Fruit fly (Drosophila melanogaster) whole organism, embryonic: Measurements from ENCODE around the gene Dr.

Experiments
- Awh ChIP-seq: fragments of 200-800 bp; sonication (Bioruptor generic); IDR thresholded peaks from 2 replicates; pipeline ENCODE4, ENCODE4 v1.3.6; 2022; ENCODE audit warnings: missing biosample characterization, missing genetic modification characterization
- Bdp1 ChIP-seq: fragments of 200-800 bp; sonication (Bioruptor generic); optimal IDR thresholded peaks from 3 replicates; lab custom pipeline; 2016; ENCODE audit warnings: missing biosample characterization, missing genetic modification characterization
- Blimp-1 ChIP-seq: fragments of 200-800 bp; sonication (Bioruptor generic); optimal IDR thresholded peaks from 3 replicates; lab custom pipeline; 2018; ENCODE audit warnings: missing biosample characterization, missing genetic modification characterization, mild to moderate bottlenecking, moderate library complexity, missing genetic modification reagents
- Bteb2 ChIP-seq: fragments of 200-800 bp; sonication (Bioruptor generic); optimal IDR thresholded peaks from 2 replicates; lab custom pipeline; 2016; ENCODE audit warnings: missing biosample characterization, missing genetic modification characterization
- C15 ChIP-seq: fragments of 200-800 bp; sonication (Bioruptor generic); IDR thresholded peaks from 3 replicates; pipeline ENCODE4 v1.3.6; 2022; ENCODE audit warnings: missing biosample characterization, missing genetic modification characterization
- CG10267 ChIP-seq: fragments of 200-800 bp; sonication (Bioruptor generic); optimal IDR thresholded peaks from 2 replicates; lab custom pipeline; 2018; ENCODE audit warnings: missing biosample characterization, mild to moderate bottlenecking, missing genetic modification characterization, moderate library complexity
- CG10565 ChIP-seq: fragments of 200-800 bp; sonication (Bioruptor generic); optimal IDR thresholded peaks from 3 replicates; lab custom pipeline; 2016; ENCODE audit warnings: missing biosample characterization, mild to moderate bottlenecking, missing genetic modification characterization
- CG10979 ChIP-seq: fragments of 200-800 bp; sonication (Bioruptor generic); optimal IDR thresholded peaks from 2 replicates; lab custom pipeline; 2018; ENCODE audit warnings: missing biosample characterization, mild to moderate bottlenecking, missing genetic modification characterization, moderate library complexity
- CG11560 ChIP-seq: fragments of 200-800 bp; sonication (Bioruptor generic); IDR thresholded peaks from 3 replicates; pipeline ENCODE4 v1.3.6; 2022; ENCODE audit warnings: missing biosample characterization, missing genetic modification characterization
- CG13424 ChIP-seq: fragments of 200-800 bp; sonication (Bioruptor generic); optimal IDR thresholded peaks from 2 replicates; lab custom pipeline; 2019; ENCODE audit warnings: missing biosample characterization, mild to moderate bottlenecking, missing genetic modification characterization, moderate library complexity
- CG13624 ChIP-seq: fragments of 200-800 bp; sonication (Bioruptor generic); optimal IDR thresholded peaks from 2 replicates; lab custom pipeline; 2016; ENCODE audit warnings: missing biosample characterization, missing genetic modification characterization
- CG13894 ChIP-seq: fragments of 200-800 bp; sonication (Bioruptor generic); optimal IDR thresholded peaks from 3 replicates; lab custom pipeline; 2018; ENCODE audit warnings: missing biosample characterization, mild to moderate bottlenecking, missing genetic modification characterization, moderate library complexity
- CG14050 ChIP-seq: fragments of 200-800 bp; sonication (Bioruptor generic); IDR thresholded peaks from 3 replicates; pipeline ENCODE4 v1.3.6; 2022; ENCODE audit warnings: missing biosample characterization, missing genetic modification characterization
- CG14667 ChIP-seq: fragments of 200-800 bp; sonication (Bioruptor generic); IDR thresholded peaks from 2 replicates; pipeline ENCODE4 v1.3.6; 2022; ENCODE audit warnings: missing biosample characterization, missing genetic modification characterization
- CG17186 ChIP-seq: fragments of 200-800 bp; sonication (Bioruptor generic); optimal IDR thresholded peaks from 3 replicates; lab custom pipeline; 2017; ENCODE audit warnings: missing biosample characterization, missing genetic modification reagents, missing genetic modification characterization
- CG17359 ChIP-seq: fragments of 200-800 bp; sonication (Bioruptor generic); optimal IDR thresholded peaks from 3 replicates; lab custom pipeline; 2018; ENCODE audit warnings: missing biosample characterization, mild to moderate bottlenecking, missing genetic modification characterization, moderate library complexity
- CG17385 ChIP-seq: fragments of 200-800 bp; sonication (Bioruptor generic); optimal IDR thresholded peaks from 3 replicates; lab custom pipeline; 2018; ENCODE audit warnings: missing biosample characterization, mild to moderate bottlenecking, missing genetic modification characterization
- CG17829 ChIP-seq: fragments of 200-800 bp; optimal IDR thresholded peaks from 2 replicates; lab custom pipeline; 2019; ENCODE audit warnings: missing biosample characterization, mild to moderate bottlenecking, missing genetic modification characterization, moderate library complexity
- CG17912 ChIP-seq: fragments of 200-800 bp; sonication (Bioruptor generic); optimal IDR thresholded peaks from 2 replicates; lab custom pipeline; 2018; ENCODE audit warnings: missing biosample characterization, mild to moderate bottlenecking, missing genetic modification characterization
- CG18262 ChIP-seq: fragments of 200-800 bp; optimal IDR thresholded peaks from 3 replicates; lab custom pipeline; 2019; ENCODE audit warnings: missing biosample characterization, mild to moderate bottlenecking, missing genetic modification characterization, moderate library complexity
- CG1832 ChIP-seq: fragments of 200-800 bp; sonication (Bioruptor generic); optimal IDR thresholded peaks from 2 replicates; lab custom pipeline; 2017; ENCODE audit warnings: missing biosample characterization, mild to moderate bottlenecking, missing genetic modification characterization, inconsistent platforms
- CG30403 ChIP-seq: fragments of 200-800 bp; sonication (Bioruptor generic); optimal IDR thresholded peaks from 3 replicates; lab custom pipeline; 2016; ENCODE audit warnings: missing biosample characterization, missing genetic modification characterization
- CG31365 ChIP-seq: fragments of 200-800 bp; sonication (Bioruptor generic); optimal IDR thresholded peaks from 2 replicates; lab custom pipeline; 2018; ENCODE audit warnings: missing biosample characterization, mild to moderate bottlenecking, missing genetic modification characterization
- CG3407 ChIP-seq: fragments of 200-800 bp; sonication (Bioruptor generic); optimal IDR thresholded peaks from 2 replicates; lab custom pipeline; 2018; ENCODE audit warnings: missing biosample characterization, mild to moderate bottlenecking, missing genetic modification characterization
- CG34376 ChIP-seq: fragments of 200-800 bp; sonication (Bioruptor generic); optimal IDR thresholded peaks from 2 replicates; lab custom pipeline; 2018; ENCODE audit warnings: missing biosample characterization, mild to moderate bottlenecking, missing genetic modification characterization
- CG5245 ChIP-seq: fragments of 200-800 bp; sonication (Bioruptor generic); optimal IDR thresholded peaks from 3 replicates; lab custom pipeline; 2016; ENCODE audit warnings: missing biosample characterization, missing genetic modification characterization
- CG6854 ChIP-seq: fragments of 200-800 bp; sonication (Bioruptor generic); optimal IDR thresholded peaks from 3 replicates; lab custom pipeline; 2017; ENCODE audit warnings: missing biosample characterization, mild to moderate bottlenecking, missing genetic modification characterization
- CG8478 ChIP-seq: fragments of >200 bp; optimal IDR thresholded peaks from 2 replicates; lab custom pipeline; 2018
- CkIIα-i1 ChIP-seq: fragments of 200-800 bp; sonication (Bioruptor generic); IDR thresholded peaks from 2 replicates; pipeline ENCODE4 v1.3.6; 2022; ENCODE audit warnings: missing biosample characterization, missing genetic modification characterization
- D19B ChIP-seq: fragments of 200-800 bp; sonication (Bioruptor generic); optimal IDR thresholded peaks from 2 replicates; lab custom pipeline; 2017; ENCODE audit warnings: missing biosample characterization, mild to moderate bottlenecking, missing genetic modification characterization
- HHEX ChIP-seq: fragments of 200-800 bp; sonication (Bioruptor generic); optimal IDR thresholded peaks from 3 replicates; lab custom pipeline; 2017; ENCODE audit warnings: missing biosample characterization, mild to moderate bottlenecking, missing genetic modification characterization, missing genetic modification reagents
- HLHmδ ChIP-seq: fragments of 200-800 bp; sonication (Bioruptor generic); optimal IDR thresholded peaks from 2 replicates; lab custom pipeline; 2018; ENCODE audit warnings: missing biosample characterization, mild to moderate bottlenecking, missing genetic modification characterization, moderate library complexity
- Hr39 ChIP-seq: fragments of >200 bp; optimal IDR thresholded peaks from 2 replicates; lab custom pipeline; 2017
- Hr78 ChIP-seq, 2 experiments: fragments of 200-800 bp in 1 of 2; fragments of >200 bp in 1 of 2; sonication (Bioruptor generic) in 1 of 2; optimal IDR thresholded peaks; 2 replicates each; lab custom pipeline; 2017 to 2019; ENCODE audit warnings: missing biosample characterization in 2 of 2, missing genetic modification characterization in 2 of 2, mild to moderate bottlenecking in 1 of 2, moderate library complexity in 1 of 2
- Med ChIP-seq: fragments of 200-800 bp; sonication (Bioruptor generic); peaks from one replicate; lab custom pipeline; 2016; ENCODE audit warnings: missing biosample characterization, missing genetic modification characterization, mild to moderate bottlenecking, inconsistent platforms, moderate library complexity
- NfI ChIP-seq: fragments of 200-800 bp; sonication (Bioruptor generic); optimal IDR thresholded peaks from 3 replicates; lab custom pipeline; 2018; ENCODE audit warnings: missing biosample characterization, mild to moderate bottlenecking, missing genetic modification characterization, moderate library complexity
- Vsx1 ChIP-seq: fragments of 200-800 bp; sonication (Bioruptor generic); optimal IDR thresholded peaks from 2 replicates; lab custom pipeline; 2017; ENCODE audit warnings: missing biosample characterization, mild to moderate bottlenecking, missing genetic modification characterization, missing genetic modification reagents
- ap ChIP-seq: fragments of 200-800 bp; sonication (Bioruptor generic); IDR thresholded peaks from 2 replicates; pipeline ENCODE4 v1.3.6; 2022; ENCODE audit warnings: missing biosample characterization, missing genetic modification characterization
- az2 ChIP-seq: fragments of 200-800 bp; sonication (Bioruptor generic); optimal IDR thresholded peaks from 3 replicates; lab custom pipeline; 2016; ENCODE audit warnings: missing biosample characterization, missing genetic modification characterization
- bab2 ChIP-seq: fragments of 200-800 bp; sonication (Bioruptor generic); optimal IDR thresholded peaks from 2 replicates; lab custom pipeline; 2016; ENCODE audit warnings: missing biosample characterization, missing genetic modification characterization
- br ChIP-seq: fragments of >200 bp; optimal IDR thresholded peaks from 2 replicates; lab custom pipeline; 2017
- caup ChIP-seq: fragments of 200-800 bp; sonication (Bioruptor generic); optimal IDR thresholded peaks from 3 replicates; lab custom pipeline; 2017; ENCODE audit warnings: missing biosample characterization, mild to moderate bottlenecking, missing genetic modification characterization, moderate library complexity; ENCODE audit not compliant: severe bottlenecking
- dmrt11E ChIP-seq: fragments of 200-800 bp; sonication (Bioruptor generic); optimal IDR thresholded peaks from 3 replicates; lab custom pipeline; 2018; ENCODE audit warnings: missing biosample characterization, mild to moderate bottlenecking, missing genetic modification characterization, moderate library complexity
- grau ChIP-seq: fragments of 200-800 bp; optimal IDR thresholded peaks from 3 replicates; lab custom pipeline; 2019; ENCODE audit warnings: missing biosample characterization, mild to moderate bottlenecking, missing genetic modification characterization, moderate library complexity
- jigr1 ChIP-seq: fragments of 200-800 bp; sonication (Bioruptor generic); IDR thresholded peaks from 3 replicates; pipeline ENCODE4 v1.3.6; 2022; ENCODE audit warnings: missing biosample characterization, missing genetic modification characterization
- phol ChIP-seq: fragments of 200-800 bp; sonication (Bioruptor generic); optimal IDR thresholded peaks from 3 replicates; lab custom pipeline; 2018; ENCODE audit warnings: missing biosample characterization, mild to moderate bottlenecking, missing genetic modification characterization, moderate library complexity
- row ChIP-seq: fragments of 200-800 bp; sonication (Bioruptor generic); IDR thresholded peaks from 3 replicates; pipeline ENCODE4 v1.3.6; 2022; ENCODE audit warnings: missing biosample characterization, missing genetic modification characterization
- run ChIP-seq: fragments of 200-800 bp; sonication (Bioruptor generic); optimal IDR thresholded peaks from 3 replicates; lab custom pipeline; 2018; ENCODE audit warnings: missing biosample characterization, mild to moderate bottlenecking, missing genetic modification characterization
- sc ChIP-seq, 3 experiments: fragments of >200 bp in 2 of 3; fragments of 200-800 bp in 1 of 3; sonication (Bioruptor generic) in 1 of 3; optimal IDR thresholded peaks; 2 replicates in 2 of 3; 3 replicates in 1 of 3; lab custom pipeline; 2017; ENCODE audit warnings: mild to moderate bottlenecking in 1 of 3, missing biosample characterization in 1 of 3, missing genetic modification characterization in 1 of 3, missing genetic modification reagents in 1 of 3
- slp2 ChIP-seq: fragments of 200-800 bp; sonication (Bioruptor generic); optimal IDR thresholded peaks from 2 replicates; lab custom pipeline; 2016; ENCODE audit warnings: missing biosample characterization, missing genetic modification characterization
- sqz ChIP-seq: fragments of 200-800 bp; sonication (Bioruptor generic); optimal IDR thresholded peaks from 3 replicates; lab custom pipeline; 2018; ENCODE audit warnings: missing biosample characterization, mild to moderate bottlenecking, missing genetic modification characterization

Dr gene

dm6 chr3R:29519332-29519731, 36.9 kb upstream of the Dr start (continued):
- TF ChIP-seq CG13894, result no peak
- TF ChIP-seq CG10565, result no peak
- TF ChIP-seq dmrt11E (tag; lab: Kevin White, UChicago), result peak; percentile 75
- TF ChIP-seq Blimp-1 (GFP tag; lab: Kevin White, UChicago), result peak; percentile 42
- TF ChIP-seq CG11560 (tag; lab: Robert Waterston, UW), result no peak
- no peak for TF ChIP-seq CG13624 (GFP tag; lab: Kevin White, UChicago)
- TF ChIP-seq CG17186, result no peak
- 0 out of 2 replicates have a peak, but pooled peaks have one; percentile 28 for TF ChIP-seq Awh (GFP tag; lab: Robert Waterston, UW)
- TF ChIP-seq CG18262 (tag; lab: Kevin White, UChicago), result peak; percentile 61
- no peak for TF ChIP-seq Vsx1 (GFP tag; lab: Kevin White, UChicago)
- no peak for TF ChIP-seq CG17912 (GFP tag; lab: Kevin White, UChicago)
- peak; percentile 47 for TF ChIP-seq CG17829
- no peak for TF ChIP-seq slp2 (GFP tag; lab: Kevin White, UChicago)
- TF ChIP-seq phol (tag; lab: Kevin White, UChicago), result peak; percentile 62
- TF ChIP-seq HLHmδ (GFP tag; lab: Kevin White, UChicago), result no peak
- TF ChIP-seq grau, result peak; percentile 20
- no peak for TF ChIP-seq CG3407 (GFP tag; lab: Kevin White, UChicago)
- no peak for TF ChIP-seq CG1832
- TF ChIP-seq Bteb2 (GFP tag; lab: Kevin White, UChicago), result no peak
- TF ChIP-seq CG14667 (GFP tag; lab: Robert Waterston, UW), result 0 out of 2 replicates have a peak, but pooled peaks have one; percentile 18
- no peak for TF ChIP-seq NfI (GFP tag; lab: Kevin White, UChicago)
- TF ChIP-seq sqz (GFP tag; lab: Kevin White, UChicago), result no peak
- TF ChIP-seq sc (optimal IDR thresholded peaks at IDR 0.05; lab: Kevin White, UChicago), result no peak
- no peak for TF ChIP-seq sc (GFP tag; optimal IDR thresholded peaks at IDR 0.05; lab: Kevin White, UChicago)
- TF ChIP-seq CG10267 (tag; lab: Kevin White, UChicago), result peak; percentile 17
- peak; percentile 31 for TF ChIP-seq az2 (GFP tag; lab: Kevin White, UChicago)
- TF ChIP-seq br (lab: Kevin White, UChicago), result no peak
- no peak for TF ChIP-seq CG14050 (GFP tag; lab: Robert Waterston, UW)
- peak; percentile 53 for TF ChIP-seq Med (GFP tag; lab: Kevin White, UChicago)
- no peak for TF ChIP-seq HHEX (GFP tag; lab: Kevin White, UChicago)
- peak; percentile 42; the same call in 1 of the 2 replicates for TF ChIP-seq ap (GFP tag; lab: Robert Waterston, UW)
- TF ChIP-seq Bdp1 (GFP tag; lab: Kevin White, UChicago), result no peak
- TF ChIP-seq CG13424 (tag; lab: Kevin White, UChicago), result peak; percentile 30
- TF ChIP-seq CG30403 (GFP tag; lab: Kevin White, UChicago), result peak; percentile 33
- no peak for TF ChIP-seq run (tag; lab: Kevin White, UChicago)
- 0 out of 3 replicates have a peak, but pooled peaks have one; percentile 25 for TF ChIP-seq jigr1 (GFP tag; lab: Robert Waterston, UW)
- TF ChIP-seq C15 (GFP tag; lab: Robert Waterston, UW), result no peak
- TF ChIP-seq Hr78 (GFP tag; optimal IDR thresholded peaks at IDR 0.05; lab: Kevin White, UChicago), result no peak
- peak; percentile 23; the same call in 1 of the 3 replicates for TF ChIP-seq row (GFP tag; lab: Robert Waterston, UW)
- no peak for TF ChIP-seq CG6854 (GFP tag; lab: Kevin White, UChicago)
- TF ChIP-seq CG17385 (GFP tag; lab: Kevin White, UChicago), result peak; percentile 4
- TF ChIP-seq caup (GFP tag; lab: Kevin White, UChicago), result no peak
- TF ChIP-seq bab2 (GFP tag; lab: Kevin White, UChicago), result no peak
- TF ChIP-seq CG5245 (GFP tag; lab: Kevin White, UChicago), result no peak
- peak; percentile 53 for TF ChIP-seq CG10979 (tag; lab: Kevin White, UChicago)
- no peak for TF ChIP-seq CG8478 (lab: Kevin White, UChicago)
- TF ChIP-seq CG31365 (tag; lab: Kevin White, UChicago), result no peak
- TF ChIP-seq CG34376 (GFP tag; lab: Kevin White, UChicago), result no peak
- no peak for TF ChIP-seq D19B (GFP tag; lab: Kevin White, UChicago)
- peak; percentile 40 for TF ChIP-seq CG17359 (tag; lab: Kevin White, UChicago)
- no peak for TF ChIP-seq Hr39 (lab: Kevin White, UChicago)
- TF ChIP-seq CkIIα-i1 (GFP tag; lab: Robert Waterston, UW), result no peak
